Worm (Caenorhabditis elegans) whole organism, dauer: ENCODE measurements around the gene C25H3.14.

ENCODE experiments used
- unc-62 ChIP-seq: sonication (generic microtip); optimal IDR thresholded peaks from 2 replicates; lab custom pipeline; 2017; ENCODE audit warnings: missing biosample characterization, missing genetic modification reagents, missing genetic modification characterization

The C25H3.14 gene

DNA sequence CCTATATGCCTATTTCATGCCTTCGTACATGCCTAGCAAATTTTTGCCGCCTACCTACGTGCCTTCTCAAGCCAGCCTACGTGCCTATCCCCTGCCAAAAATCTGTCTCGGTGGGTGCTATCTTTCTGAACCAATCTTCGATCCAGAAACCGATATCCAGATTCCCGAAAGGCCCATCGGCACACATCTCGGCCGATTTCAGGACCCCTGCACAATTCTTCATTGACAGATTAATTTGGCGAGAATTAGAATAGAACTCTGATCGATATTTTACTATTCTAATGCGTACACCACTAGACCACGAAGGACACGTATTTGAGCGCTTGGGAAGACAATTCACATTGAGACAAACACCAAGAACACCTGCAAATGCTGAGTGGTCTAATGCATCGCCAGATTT, 27.4 kb upstream of the C25H3.14 start:
- TF ChIP-seq unc-62 (GFP tag; lab: Kevin White, UChicago), result no peak

DNA sequence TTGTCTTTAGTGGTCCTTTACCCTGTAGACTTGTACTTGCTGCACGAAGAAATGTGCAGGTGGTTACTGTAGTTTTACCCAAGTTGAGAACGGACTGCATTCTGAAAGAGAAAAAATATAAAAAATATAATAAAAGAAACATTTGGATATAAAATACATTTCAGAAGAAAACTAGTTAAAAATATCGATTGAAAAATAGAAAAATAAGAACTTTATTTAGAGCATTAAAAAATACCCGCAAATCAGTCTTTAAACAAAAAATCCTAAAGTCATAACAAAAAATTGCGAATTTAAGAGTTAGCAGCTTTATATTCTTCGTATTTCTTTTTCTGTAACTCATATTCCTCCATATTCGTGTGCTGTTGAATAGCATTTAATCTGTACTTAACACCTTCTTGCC, 26.1 kb upstream of the C25H3.14 start, which contains the start of gene C25H3.7:
Gene C25H3.7, minus strand, starts transcription at position 101 of the 400 bp plus-strand sequence.
- TF ChIP-seq unc-62 (GFP tag; lab: Kevin White, UChicago), result no peak

DNA sequence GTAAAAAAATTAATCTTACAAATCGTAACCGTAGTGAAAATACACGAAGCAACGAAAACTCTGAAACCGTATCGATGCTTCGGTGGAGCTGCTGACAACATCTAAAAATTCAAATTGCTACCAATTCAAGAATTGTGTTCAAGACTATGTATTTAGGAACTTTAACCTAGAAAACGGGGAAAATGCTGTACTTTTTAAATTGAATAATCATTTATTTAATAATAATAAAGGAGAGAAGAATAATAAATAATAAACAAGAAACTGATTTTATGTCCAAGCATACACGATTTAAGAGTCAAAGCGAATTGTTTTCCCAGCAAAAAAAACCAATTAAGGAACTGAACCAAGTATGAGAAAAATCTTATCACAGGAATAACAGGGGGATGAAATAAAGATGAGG, 25.3 kb upstream of the C25H3.14 start, which contains the start of gene C25H3.17:
Gene C25H3.17, minus strand, starts transcription at position 101 of the 400 bp plus-strand sequence.
- TF ChIP-seq unc-62 (GFP tag; lab: Kevin White, UChicago), result no peak

DNA sequence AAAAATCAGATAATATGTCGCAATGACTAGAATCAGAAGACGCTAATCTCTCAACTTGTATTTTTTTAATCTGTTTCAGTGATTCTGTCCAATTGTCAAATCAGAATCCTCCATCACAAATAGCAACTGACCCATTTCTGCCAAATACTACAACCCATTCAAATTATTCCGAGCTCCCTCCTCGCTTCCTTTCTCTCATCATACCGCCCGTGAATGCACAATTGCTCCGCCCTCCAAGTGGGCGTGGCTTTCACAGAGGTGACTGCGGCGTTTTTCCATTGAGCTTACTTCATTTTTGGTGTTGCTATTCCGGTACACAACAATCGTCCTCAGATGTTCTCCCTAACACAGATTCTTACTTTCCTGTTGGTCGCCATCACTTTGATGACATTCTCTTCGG, 14.2 kb upstream of the C25H3.14 start, which contains the start of gene flp-27:
Gene flp-27, plus strand, starts transcription at position 301 of the 400 bp plus-strand sequence.
- TF ChIP-seq unc-62 (GFP tag; lab: Kevin White, UChicago), result no peak

DNA sequence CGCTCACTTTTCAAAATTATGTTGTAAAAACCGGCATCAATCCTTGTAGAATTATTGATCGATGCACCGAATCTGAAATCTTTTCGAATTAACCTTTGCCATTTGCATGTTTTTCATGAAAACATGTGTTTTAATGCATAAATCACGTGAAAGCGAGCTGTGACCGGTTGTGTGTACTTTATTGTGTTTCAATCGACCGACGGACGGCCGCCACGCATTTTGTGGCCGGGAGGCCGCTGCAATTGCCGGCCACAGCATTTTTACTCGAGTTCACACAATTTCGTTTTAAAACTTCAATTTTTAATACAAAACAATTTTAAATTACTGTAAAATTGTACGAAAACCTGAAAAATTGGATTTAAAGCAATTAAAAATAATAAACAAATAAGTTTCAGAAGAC, 5.9 kb upstream of the C25H3.14 start, which contains the start of gene C25H3.11:
Gene C25H3.11, minus strand, starts transcription at position 82 of the 400 bp plus-strand sequence.
- no peak for TF ChIP-seq unc-62 (GFP tag; lab: Kevin White, UChicago)

DNA sequence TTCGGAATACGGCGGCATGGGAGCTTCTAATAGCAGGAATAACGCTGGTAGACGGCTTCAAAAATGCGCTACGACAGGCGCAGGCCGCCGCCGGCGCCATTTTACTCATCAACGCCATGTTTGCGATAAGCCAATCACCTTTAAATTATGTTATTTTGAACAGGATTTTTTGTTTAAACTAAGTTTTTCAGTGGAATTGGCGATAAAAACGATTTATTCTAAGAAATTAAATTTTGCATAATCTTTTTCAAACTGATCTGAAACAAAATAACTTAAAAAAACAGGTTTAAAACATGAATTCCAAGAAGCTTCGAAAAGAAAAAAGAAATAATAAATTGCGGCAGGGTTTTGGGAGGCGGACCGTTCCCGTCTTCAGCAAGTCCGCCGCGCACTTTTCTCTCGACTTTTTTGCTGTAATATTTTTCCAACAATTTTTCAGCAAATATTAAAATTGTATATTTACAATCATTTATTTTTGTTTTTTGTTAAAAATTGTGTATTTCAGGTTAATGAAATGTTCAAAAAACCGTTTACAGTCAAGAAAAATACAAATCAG, 3.6 kb upstream of the C25H3.14 start, which contains the start of the genes ndub-5 and eif-2D:
Gene ndub-5, minus strand, starts transcription at position 138 of the 556 bp plus-strand sequence.
Gene eif-2D, plus strand, starts transcription at position 506 of the 556 bp plus-strand sequence.
- no peak for TF ChIP-seq unc-62 (GFP tag; lab: Kevin White, UChicago)

DNA sequence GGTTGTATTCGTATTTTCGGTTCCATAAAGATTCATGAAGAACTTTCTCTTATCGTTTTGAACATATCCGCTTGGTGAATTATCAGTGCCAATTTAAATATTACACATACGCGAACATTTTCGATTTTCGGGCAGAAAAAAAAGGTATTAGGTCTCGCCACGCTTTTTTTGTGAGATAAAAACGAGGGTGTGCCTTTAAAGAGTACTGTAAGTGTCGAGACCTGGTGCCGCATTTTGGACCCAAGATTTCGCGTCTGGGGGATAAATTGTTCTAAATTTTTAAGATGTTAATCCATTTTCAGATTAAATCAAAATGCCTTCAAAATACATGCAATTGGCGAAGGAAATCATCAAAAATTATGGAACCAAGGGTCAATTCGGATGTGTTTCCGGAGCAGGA, 1.0 kb upstream of the C25H3.14 start, which contains the start of gene C25H3.3:
Gene C25H3.3, plus strand, starts transcription at position 301 of the 400 bp plus-strand sequence.
- no peak for TF ChIP-seq unc-62 (GFP tag; lab: Kevin White, UChicago)

DNA sequence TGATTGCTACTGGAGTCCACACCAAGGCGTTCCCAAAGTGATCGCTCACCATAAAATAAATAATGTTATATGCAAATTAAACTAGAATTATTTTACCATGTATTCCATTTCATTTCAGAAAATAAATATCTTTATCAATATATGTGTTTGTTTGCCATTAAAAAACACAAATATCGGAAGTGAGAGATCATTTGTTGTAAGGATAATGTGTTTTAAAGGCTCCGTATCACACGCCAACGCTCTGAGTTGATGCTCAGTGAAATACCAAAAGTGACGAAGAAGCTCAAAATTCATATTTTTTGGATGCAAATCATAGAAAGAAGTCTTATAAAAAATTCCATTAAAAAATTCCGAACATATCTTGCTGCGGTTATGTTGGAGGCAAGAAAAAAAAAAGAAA, 1.3 kb downstream of the C25H3.14 start:
- TF ChIP-seq unc-62 (GFP tag; lab: Kevin White, UChicago), result no peak

DNA sequence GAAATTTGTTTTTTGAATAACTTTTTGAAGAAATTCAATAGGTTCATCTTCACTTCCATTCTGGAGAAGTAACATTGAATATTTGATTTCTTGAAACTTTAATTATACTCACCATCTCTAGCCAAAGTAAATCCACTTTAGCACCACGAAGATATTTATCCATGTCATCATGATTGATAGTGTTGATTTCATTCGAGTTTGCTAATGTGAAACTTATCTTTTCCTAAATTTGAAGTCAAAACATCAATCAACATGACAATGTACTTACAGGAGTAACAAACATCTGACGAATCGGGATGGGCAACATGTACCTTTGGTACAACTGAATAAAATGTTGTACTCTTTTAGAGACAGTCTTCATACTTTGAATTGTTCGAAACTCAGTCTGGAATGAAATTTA, 2.4 kb downstream of the C25H3.14 start:
- no peak for TF ChIP-seq unc-62 (GFP tag; lab: Kevin White, UChicago)

DNA sequence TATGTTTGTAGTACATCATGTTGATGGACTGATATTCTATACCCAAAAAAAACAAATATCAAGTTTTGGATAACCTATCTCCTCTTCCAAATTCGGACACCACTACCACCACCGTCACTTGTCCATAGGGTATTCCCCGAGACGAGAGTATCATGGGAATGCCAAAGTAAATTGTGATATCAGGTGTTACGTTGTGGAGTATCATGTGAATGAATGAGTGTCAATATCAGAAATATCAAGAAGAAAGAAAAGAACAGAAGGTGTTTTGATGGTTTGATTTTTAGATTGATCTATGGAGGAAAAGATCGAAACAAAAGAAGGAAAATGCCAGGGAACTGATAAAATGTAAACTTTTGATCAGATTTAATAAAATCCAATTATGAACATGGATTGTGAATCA, 3.4 kb downstream of the C25H3.14 start:
- no peak for TF ChIP-seq unc-62 (GFP tag; lab: Kevin White, UChicago)

DNA sequence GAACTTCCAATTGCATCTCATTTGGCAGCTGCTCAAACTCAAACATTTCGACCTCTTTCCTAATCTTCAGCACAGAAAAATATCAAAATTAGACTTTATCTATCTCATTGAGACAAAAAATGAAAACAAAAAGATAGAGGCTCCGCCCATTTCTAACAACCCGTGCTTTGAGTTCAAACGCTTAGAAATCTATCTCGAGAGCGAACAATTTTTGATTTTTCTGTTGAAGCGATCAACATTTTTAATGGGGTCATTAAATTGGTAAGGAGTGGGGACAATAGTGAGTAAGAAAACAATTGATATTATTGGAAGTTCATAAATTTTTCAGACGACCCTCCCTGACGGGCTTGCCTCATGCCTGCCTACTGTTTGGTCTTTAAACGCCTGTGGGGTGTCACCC, 4.0 kb downstream of the C25H3.14 start, which contains the start of the genes C25H3.10 and C25H3.1:
Gene C25H3.10, minus strand, starts transcription at position 101 of the 400 bp plus-strand sequence.
Gene C25H3.1, plus strand, starts transcription at position 203 of the 400 bp plus-strand sequence.
- no peak for TF ChIP-seq unc-62 (GFP tag; lab: Kevin White, UChicago)

DNA sequence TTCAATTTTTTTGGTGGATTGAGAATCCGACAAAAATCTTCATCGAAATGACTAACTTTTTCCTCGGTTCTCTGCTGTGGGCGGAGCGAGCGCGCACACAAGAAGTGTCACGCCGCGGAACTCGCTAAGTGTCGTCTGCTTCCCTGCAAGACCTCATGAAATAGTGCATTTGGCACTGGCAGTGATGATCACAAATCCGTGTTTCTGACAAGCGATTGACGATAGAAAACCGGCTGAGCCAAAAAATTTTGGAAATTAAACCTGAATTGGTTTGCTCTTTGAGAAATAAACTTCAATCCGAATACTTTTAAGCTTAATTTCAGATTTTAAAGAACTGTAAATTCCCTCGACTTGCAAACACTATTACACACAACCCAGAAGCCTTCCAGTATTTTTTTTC, 6.6 kb downstream of the C25H3.14 start:
- no peak for TF ChIP-seq unc-62 (GFP tag; lab: Kevin White, UChicago)

DNA sequence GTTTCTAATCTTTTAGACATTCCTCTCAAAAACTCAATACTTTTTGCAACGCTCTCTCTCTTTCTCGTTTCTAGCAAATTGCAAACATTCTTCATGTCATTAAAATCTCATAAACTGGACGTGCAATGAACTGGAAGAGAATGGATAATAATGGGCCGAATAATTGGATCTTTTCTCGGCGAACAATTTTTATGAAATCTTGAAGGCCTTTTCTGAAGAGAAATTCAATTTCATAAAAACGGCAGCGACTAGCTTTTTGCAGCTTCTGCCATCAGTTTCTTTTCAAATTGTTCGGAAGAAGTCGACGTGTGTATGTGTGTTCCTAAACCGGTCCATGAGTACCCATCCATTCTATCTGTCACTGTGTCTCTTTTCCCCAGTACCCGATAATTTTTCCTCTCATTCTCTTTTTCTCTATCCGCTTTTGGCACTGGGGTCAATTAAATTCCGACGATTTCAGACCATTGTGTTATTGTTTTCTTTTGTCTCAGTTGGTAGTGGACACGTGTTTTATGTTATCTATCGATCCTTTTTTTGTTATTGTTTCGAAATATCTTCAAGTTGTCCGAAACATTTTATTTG, 7.8 kb downstream of the C25H3.14 start:
- TF ChIP-seq unc-62 (GFP tag; lab: Kevin White, UChicago), result no peak

DNA sequence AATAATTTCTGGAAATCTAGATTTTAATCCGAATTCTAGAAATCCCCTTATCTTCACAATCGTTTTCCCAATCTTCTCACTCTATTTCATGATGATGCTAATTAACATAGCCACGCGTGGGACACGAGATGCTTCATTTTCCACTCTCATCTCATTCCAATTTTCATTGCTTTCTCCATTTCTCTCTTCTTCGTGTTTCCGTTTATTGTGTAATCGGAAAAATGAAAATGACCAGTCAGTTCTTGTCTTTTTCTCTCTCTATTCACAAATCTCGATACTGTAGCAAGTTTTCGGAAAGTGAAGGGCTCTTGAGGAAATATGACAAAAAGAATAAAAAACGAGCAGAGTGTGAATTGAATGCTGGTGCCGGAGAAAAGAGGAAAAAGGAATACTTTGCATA, 9.6 kb downstream of the C25H3.14 start:
- no peak for TF ChIP-seq unc-62 (GFP tag; lab: Kevin White, UChicago)

DNA sequence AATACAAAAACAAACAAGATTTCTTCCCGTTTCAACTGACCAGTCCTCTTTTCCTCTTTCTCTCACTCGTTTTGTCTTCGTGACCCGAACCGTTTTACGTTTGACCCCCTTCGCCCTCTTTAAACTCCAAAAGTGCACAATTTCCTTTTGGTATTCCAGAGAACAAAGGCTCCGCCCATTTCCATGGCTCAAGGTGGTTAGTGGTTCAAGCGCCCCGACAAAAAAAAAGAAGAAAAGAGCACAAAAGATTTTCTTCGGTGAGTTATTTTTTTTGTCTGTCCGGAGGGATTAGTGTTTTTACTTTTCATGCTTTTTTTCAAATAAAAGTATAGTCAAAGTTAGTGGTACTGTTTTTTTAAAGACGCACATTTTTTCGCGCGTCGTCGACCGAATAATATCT, 12.6 kb downstream of the C25H3.14 start, which contains the start of gene osta-2:
Gene osta-2, plus strand, starts transcription at position 160 of the 400 bp plus-strand sequence.
- TF ChIP-seq unc-62 (GFP tag; lab: Kevin White, UChicago), result no peak

DNA sequence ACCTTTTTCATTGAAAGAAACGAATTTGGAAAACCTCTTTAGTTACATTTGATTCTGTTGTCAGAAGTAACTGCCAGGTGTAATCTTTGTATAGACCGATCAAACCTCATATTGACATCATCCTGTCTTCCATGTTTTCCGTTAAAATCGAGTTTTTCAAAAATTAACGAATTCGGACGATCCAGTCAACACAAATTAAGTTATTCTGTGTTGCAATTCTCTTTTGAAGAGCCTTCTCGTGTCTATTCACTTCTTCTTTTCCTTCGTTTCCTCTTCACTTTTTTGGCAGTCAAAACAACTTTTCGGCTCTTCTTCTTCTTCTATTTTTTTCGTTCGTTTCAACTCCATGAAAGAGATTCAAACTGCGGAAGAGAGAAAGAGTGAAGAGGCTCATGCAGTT, 13.3 kb downstream of the C25H3.14 start:
- no peak for TF ChIP-seq unc-62 (GFP tag; lab: Kevin White, UChicago)
